Worm (Caenorhabditis elegans) whole organism, late embryonic: Measurements from ENCODE around the gene ast-1.

ENCODE experiments used
- T23F11.4 ChIP-seq: fragments of 200-800 bp; sonication (Bioruptor generic); optimal IDR thresholded peaks from 2 replicates; lab custom pipeline; 2018; ENCODE audit warnings: mild to moderate bottlenecking, missing genetic modification characterization, missing compliant biosample characterization
- ahr-1 ChIP-seq: sonication (generic microtip); optimal IDR thresholded peaks from 2 replicates; lab custom pipeline; 2016; ENCODE audit warnings: missing genetic modification characterization, missing compliant biosample characterization
- ama-1 ChIP-seq: fragments of 150-350 bp; optimal IDR thresholded peaks from 2 replicates; lab custom pipeline; 2014
- ceh-30 ChIP-seq: fragments of 150-350 bp; optimal IDR thresholded peaks from 2 replicates; lab custom pipeline; 2014; ENCODE audit warnings: missing biosample characterization, missing genetic modification characterization
- dve-1 ChIP-seq: sonication (generic microtip); optimal IDR thresholded peaks from 2 replicates; lab custom pipeline; 2017; ENCODE audit warnings: antibody characterized with exemption, mild to moderate bottlenecking, missing genetic modification characterization, missing compliant biosample characterization
- fkh-10 ChIP-seq: fragments of 150-350 bp; optimal IDR thresholded peaks from 2 replicates; lab custom pipeline; 2014; ENCODE audit warnings: missing biosample characterization, missing genetic modification reagents, missing genetic modification characterization
- madf-2 ChIP-seq: sonication (generic microtip); optimal IDR thresholded peaks from 2 replicates; lab custom pipeline; 2017; ENCODE audit warnings: missing genetic modification characterization, missing compliant biosample characterization
- nfya-1 ChIP-seq: sonication (generic microtip); optimal IDR thresholded peaks from 2 replicates; lab custom pipeline; 2017; ENCODE audit warnings: missing genetic modification characterization, mild to moderate bottlenecking, missing compliant biosample characterization, antibody characterized with exemption, moderate library complexity
- nhr-11 ChIP-seq: fragments of 150-350 bp; optimal IDR thresholded peaks from 2 replicates; lab custom pipeline; 2014; ENCODE audit warnings: missing biosample characterization, missing genetic modification characterization
- pat-9 ChIP-seq: fragments of 200-800 bp; sonication (Bioruptor generic); optimal IDR thresholded peaks from 2 replicates; lab custom pipeline; 2018; ENCODE audit warnings: mild to moderate bottlenecking, missing genetic modification characterization, moderate library complexity, missing compliant biosample characterization
- rnt-1 ChIP-seq: sonication (generic microtip); optimal IDR thresholded peaks from 2 replicates; lab custom pipeline; 2016; ENCODE audit warnings: missing genetic modification characterization, missing compliant biosample characterization
- sox-2 ChIP-seq: fragments of 200-800 bp; sonication (Bioruptor generic); IDR thresholded peaks from 2 replicates; pipeline ENCODE4 v1.3.6; 2022; ENCODE audit warnings: missing genetic modification reagents, missing genetic modification characterization, missing compliant biosample characterization
- sox-4 ChIP-seq: sonication (generic microtip); optimal IDR thresholded peaks from 2 replicates; lab custom pipeline; 2017; ENCODE audit warnings: mild to moderate bottlenecking, missing genetic modification characterization, inconsistent platforms, missing compliant biosample characterization
- tbx-2 ChIP-seq: sonication (generic microtip); optimal IDR thresholded peaks from 2 replicates; lab custom pipeline; 2016; ENCODE audit warnings: missing genetic modification characterization, missing compliant biosample characterization

ce11 chrII:4129450-4129849, 5.7 kb downstream of the ast-1 start:
- TF ChIP-seq ama-1 (lab: Kevin White, UChicago): no peak
- TF ChIP-seq sox-4: no peak
- TF ChIP-seq pat-9 (tag; lab: Kevin White, UChicago): no peak
- no peak for TF ChIP-seq fkh-10 (GFP tag; lab: Kevin White, UChicago)
- TF ChIP-seq nfya-1 (tag; lab: Kevin White, UChicago): no peak
- TF ChIP-seq ceh-30 (tag; lab: Kevin White, UChicago): no peak
- TF ChIP-seq tbx-2 (tag; lab: Kevin White, UChicago): no peak
- TF ChIP-seq madf-2: no peak
- TF ChIP-seq T23F11.4 (GFP tag; lab: Kevin White, UChicago): no peak
- TF ChIP-seq ahr-1 (tag; lab: Kevin White, UChicago): no peak
- TF ChIP-seq sox-2 (GFP tag; lab: Robert Waterston, UW): no peak
- no peak for TF ChIP-seq rnt-1 (tag; lab: Kevin White, UChicago)
- TF ChIP-seq nhr-11 (tag; lab: Kevin White, UChicago): no peak
- no peak for TF ChIP-seq dve-1
